Worm (Caenorhabditis elegans): Measurements from ENCODE around the gene ceh-76.

- TF ChIP-seq tbx-2 (tag; optimal IDR thresholded peaks at IDR 0.05) (no peak), pha-4 (tag; optimal IDR thresholded peaks at IDR 0.05) (no peak), lin-11 (tag; optimal IDR thresholded peaks at IDR 0.05) (no peak)
These were observed 11.0 kb downstream of the ceh-76 start, which contains the start of the genes natb-1 and abhd-12 for ce11 chrV:7983381-7984052.

All from whole organism, late embryonic.